Worm (Caenorhabditis elegans) whole organism, L2 larva: Measurements from ENCODE around the gene pqe-1.

Experiments used
- ZK546.5 ChIP-seq: sonication (generic microtip); optimal IDR thresholded peaks from 2 replicates; lab custom pipeline; 2017; ENCODE audit warnings: missing biosample characterization, missing genetic modification characterization
- egl-27 ChIP-seq: sonication (generic microtip); optimal IDR thresholded peaks from 3 replicates; lab custom pipeline; 2017; ENCODE audit warnings: missing biosample characterization, missing genetic modification reagents, missing genetic modification characterization
- gmeb-1 ChIP-seq: fragments of 150-350 bp; optimal IDR thresholded peaks from 2 replicates; lab custom pipeline; 2014; ENCODE audit warnings: missing biosample characterization, missing genetic modification characterization
- nhr-12 ChIP-seq: fragments of 150-350 bp; optimal IDR thresholded peaks from 2 replicates; lab custom pipeline; 2014; ENCODE audit warnings: missing biosample characterization, missing genetic modification characterization
- nhr-23 ChIP-seq: fragments of 150-350 bp; optimal IDR thresholded peaks from 2 replicates; lab custom pipeline; 2014; ENCODE audit warnings: missing biosample characterization, missing genetic modification reagents, missing genetic modification characterization
- skn-1 ChIP-seq: sonication (generic microtip); optimal IDR thresholded peaks from 2 replicates; lab custom pipeline; 2017; ENCODE audit warnings: missing biosample characterization, missing genetic modification characterization
- snpc-4 ChIP-seq: fragments of 150-350 bp; optimal IDR thresholded peaks from 2 replicates; lab custom pipeline; 2014; ENCODE audit warnings: missing biosample characterization, missing genetic modification characterization
- unc-39 ChIP-seq: fragments of 150-350 bp; optimal IDR thresholded peaks from 2 replicates; lab custom pipeline; 2014; ENCODE audit warnings: missing biosample characterization, missing genetic modification characterization
- unc-62 ChIP-seq: fragments of 150-350 bp; optimal IDR thresholded peaks from 2 replicates; lab custom pipeline; 2014; ENCODE audit warnings: missing biosample characterization, missing genetic modification reagents, missing genetic modification characterization
- ztf-1 ChIP-seq: fragments of 200-800 bp; sonication (Bioruptor generic); conservative IDR thresholded peaks from 2 replicates; pipeline ENCODE4 v1.3.6; 2022; ENCODE audit warnings: missing genetic modification characterization, missing compliant biosample characterization
- ztf-11 ChIP-seq: sonication (generic microtip); optimal IDR thresholded peaks from 2 replicates; lab custom pipeline; 2017; ENCODE audit warnings: missing biosample characterization, missing genetic modification characterization
- ztf-4 ChIP-seq: fragments of 150-350 bp; optimal IDR thresholded peaks from 2 replicates; lab custom pipeline; 2014; ENCODE audit warnings: missing biosample characterization, missing genetic modification characterization

DNA sequence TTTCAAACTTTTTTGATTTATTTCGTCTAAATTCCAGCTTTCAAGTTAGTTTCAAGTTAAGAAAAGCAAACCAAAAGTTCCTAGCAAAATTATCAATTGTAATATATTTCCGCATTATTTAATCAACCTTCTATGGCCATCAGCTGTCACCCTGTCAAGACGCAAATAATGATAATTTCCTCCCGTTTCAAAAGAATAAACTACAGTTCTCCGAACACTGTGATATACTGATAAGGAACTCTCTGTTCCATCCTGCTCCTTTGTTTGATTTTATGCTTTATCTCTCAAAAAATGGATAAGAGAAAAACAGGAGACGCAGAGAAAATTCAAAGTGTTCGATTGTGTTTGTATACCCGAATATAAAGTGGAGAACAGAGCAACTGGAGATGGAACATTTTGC, 19.8 kb upstream of the pqe-1 start:
- TF ChIP-seq unc-39 (no peak), nhr-23 (tag; lab: Kevin White, UChicago) (no peak), egl-27 (tag; lab: Kevin White, UChicago) (no peak), unc-62 (GFP tag; lab: Kevin White, UChicago) (no peak), ztf-11 (no peak), nhr-12 (tag; lab: Kevin White, UChicago) (no peak), ztf-4 (tag; lab: Kevin White, UChicago) (no peak), ZK546.5 (no peak), snpc-4 (tag; lab: Kevin White, UChicago) (no peak), ztf-1 (no peak), gmeb-1 (tag; lab: Kevin White, UChicago) (no peak), skn-1 (tag; lab: Kevin White, UChicago) (no peak)
